Worm (Caenorhabditis elegans): ENCODE data around the gene jkk-1.

DNA sequence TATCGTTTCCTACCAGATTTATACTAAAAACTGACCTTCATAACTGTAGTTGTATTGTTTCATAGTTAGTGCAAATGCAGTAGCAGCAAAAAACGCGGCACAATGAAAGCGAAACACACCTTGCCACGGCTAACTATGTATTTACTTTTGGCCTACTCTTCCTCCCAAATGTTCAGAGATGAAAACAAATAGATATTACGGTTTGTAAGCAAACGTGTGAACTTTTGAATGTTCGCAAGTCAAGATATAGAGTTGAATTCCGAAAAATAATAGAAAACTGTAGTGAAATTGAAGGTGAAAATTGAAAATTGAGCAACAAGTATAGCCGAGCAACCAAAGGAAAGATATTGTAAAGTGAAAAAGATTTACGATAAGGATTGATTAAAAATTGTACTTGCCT is 4.0 kb upstream of the jkk-1 start, which contains the start of gene chtl-1:
- no peak for TF ChIP-seq ceh-34 (tag; optimal IDR thresholded peaks at IDR 0.05)
- no peak for TF ChIP-seq unc-55 (GFP tag; optimal IDR thresholded peaks at IDR 0.05)
- TF ChIP-seq ama-1 (optimal IDR thresholded peaks at IDR 0.05): no peak
- TF ChIP-seq ceh-22 (tag; optimal IDR thresholded peaks at IDR 0.05): no peak
- TF ChIP-seq pros-1 (tag; optimal IDR thresholded peaks at IDR 0.05): no peak
- TF ChIP-seq fkh-10 (GFP tag; optimal IDR thresholded peaks at IDR 0.05): no peak
- TF ChIP-seq eyg-1 (tag; optimal IDR thresholded peaks at IDR 0.05): no peak
- TF ChIP-seq tbx-2 (tag; optimal IDR thresholded peaks at IDR 0.05): no peak
- TF ChIP-seq nhr-11 (tag; optimal IDR thresholded peaks at IDR 0.05): no peak
- TF ChIP-seq tbx-7 (tag; optimal IDR thresholded peaks at IDR 0.05): no peak
- no peak for TF ChIP-seq pha-4 (tag; optimal IDR thresholded peaks at IDR 0.05)
- no peak for TF ChIP-seq hlh-13 (GFP tag; optimal IDR thresholded peaks at IDR 0.05)
- no peak for TF ChIP-seq ceh-45 (GFP tag; IDR thresholded peaks at IDR 0.05)
- no peak for TF ChIP-seq lim-6 (tag; optimal IDR thresholded peaks at IDR 0.05)
